Worm (Caenorhabditis elegans) whole organism, midembryonic: ENCODE data around the gene C07D10.5.

Experiments used
- flt-1 ChIP-seq: fragments of 200-800 bp; sonication (Bioruptor generic); IDR thresholded peaks from 2 replicates; pipeline ENCODE4 v1.3.6; 2022; ENCODE audit warnings: missing genetic modification characterization, missing compliant biosample characterization
- med-1 ChIP-seq: sonication (generic microtip); optimal IDR thresholded peaks from 2 replicates; lab custom pipeline; 2017; ENCODE audit warnings: missing genetic modification characterization, mild to moderate bottlenecking, missing compliant biosample characterization, antibody characterized with exemption, missing genetic modification reagents; ENCODE audit not compliant: insufficient read depth
- tab-1 ChIP-seq: fragments of 200-800 bp; sonication (Bioruptor generic); IDR thresholded peaks from 2 replicates; pipeline ENCODE4 v1.3.6; 2022; ENCODE audit warnings: missing genetic modification characterization, missing compliant biosample characterization
- ztf-23 ChIP-seq: fragments of 200-800 bp; sonication (Bioruptor generic); IDR thresholded peaks from 2 replicates; pipeline ENCODE4 v1.3.6; 2022; ENCODE audit warnings: missing genetic modification reagents, missing genetic modification characterization, missing compliant biosample characterization

DNA sequence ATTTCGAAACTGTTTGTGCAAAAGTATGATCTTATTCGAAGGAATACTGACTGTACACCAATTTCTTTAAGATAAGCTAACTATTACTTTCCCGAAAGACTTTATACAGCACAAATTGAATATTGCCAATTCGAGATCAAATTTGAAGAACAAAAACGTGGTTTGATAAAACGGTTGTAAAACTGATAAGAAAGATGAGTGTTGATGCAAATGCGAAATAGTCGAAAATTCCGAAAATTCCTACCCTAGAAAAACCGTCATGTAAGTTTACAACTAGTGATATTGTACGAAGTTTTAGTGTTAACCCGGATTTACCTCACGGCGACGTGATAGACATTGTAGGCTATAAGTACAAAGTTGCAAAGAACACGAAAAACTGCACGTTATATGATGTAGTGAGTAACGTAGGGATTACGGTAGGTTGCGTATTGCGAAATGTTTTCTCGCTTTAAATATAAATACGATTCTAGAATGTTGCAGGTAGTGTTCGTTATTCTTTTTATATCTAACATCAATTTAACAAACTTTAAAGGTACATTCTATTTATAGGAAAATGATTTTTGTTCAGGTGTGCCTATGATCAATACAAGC, 39.5 kb downstream of the C07D10.5 start:
- TF ChIP-seq flt-1 (GFP tag; lab: Robert Waterston, UW) (no peak), tab-1 (GFP tag; lab: Robert Waterston, UW) (no peak), med-1 (no peak), ztf-23 (GFP tag; lab: Robert Waterston, UW) (no peak)
